Worm (Caenorhabditis elegans): Measurements from ENCODE around the gene ham-3.

ham-3 gene

ce11 chrIII:10120076-10120831, at the start of gene ham-3, which contains the start of gene gtf-2H3:
ham-3 (plus strand) TSS chrIII:10120781.
gtf-2H3 (minus strand) TSS chrIII:10120148.
- TF ChIP-seq hmbx-1 (tag; optimal IDR thresholded peaks at IDR 0.05) (no peak), ceh-13 (GFP tag; optimal IDR thresholded peaks at IDR 0.05) (no peak), ama-1 (optimal IDR thresholded peaks at IDR 0.05) (no peak), tra-4 (tag; optimal IDR thresholded peaks at IDR 0.05) (no peak), ceh-36 (tag; optimal IDR thresholded peaks at IDR 0.05) (no peak), pes-1 (GFP tag; IDR thresholded peaks at IDR 0.05) (0 out of 2 replicates have a peak, but pooled peaks have one; percentile 48), sea-1 (GFP tag; conservative IDR thresholded peaks at IDR 0.05) (no peak), ets-7 (tag; optimal IDR thresholded peaks at IDR 0.05) (no peak)

ce11 chrIII:10076042-10076441, 44.5 kb upstream of the ham-3 start:
- no peak for TF ChIP-seq B0310.2 (tag; optimal IDR thresholded peaks at IDR 0.05)
- TF ChIP-seq ceh-36 (tag; optimal IDR thresholded peaks at IDR 0.05), result no peak
- no peak for TF ChIP-seq aly-1 (tag; optimal IDR thresholded peaks at IDR 0.05)
- TF ChIP-seq flt-1 (GFP tag; IDR thresholded peaks at IDR 0.05), result no peak
- no peak for TF ChIP-seq scrt-1 (GFP tag; IDR thresholded peaks at IDR 0.05)
- TF ChIP-seq sea-1 (GFP tag; conservative IDR thresholded peaks at IDR 0.05), result no peak
- no peak for TF ChIP-seq ama-1 (optimal IDR thresholded peaks at IDR 0.05)
- TF ChIP-seq hmbx-1 (tag; optimal IDR thresholded peaks at IDR 0.05), result no peak

ce11 chrIII:10078151-10078550, 42.4 kb upstream of the ham-3 start, which contains the start of gene T16G12.9:
T16G12.9 (minus strand) TSS chrIII:10078251.
- TF ChIP-seq hmg-4 (GFP tag; optimal IDR thresholded peaks at IDR 0.05), result no peak
- no peak for TF ChIP-seq hnd-1 (tag; optimal IDR thresholded peaks at IDR 0.05)
- no peak for TF ChIP-seq hmbx-1 (tag; optimal IDR thresholded peaks at IDR 0.05)
- no peak for TF ChIP-seq scrt-1 (GFP tag; IDR thresholded peaks at IDR 0.05)
- no peak for TF ChIP-seq ets-7 (tag; optimal IDR thresholded peaks at IDR 0.05)
- TF ChIP-seq B0310.2 (tag; optimal IDR thresholded peaks at IDR 0.05), result no peak
- no peak for TF ChIP-seq aly-1 (tag; optimal IDR thresholded peaks at IDR 0.05)
- TF ChIP-seq tbx-37 (GFP tag; conservative IDR thresholded peaks at IDR 0.05), result no peak
- TF ChIP-seq tbx-11 (GFP tag; IDR thresholded peaks at IDR 0.05), result no peak
- no peak for TF ChIP-seq ama-1 (optimal IDR thresholded peaks at IDR 0.05)
- TF ChIP-seq tra-4 (tag; optimal IDR thresholded peaks at IDR 0.05), result no peak
- TF ChIP-seq F13C5.2 (tag; optimal IDR thresholded peaks at IDR 0.05), result no peak
- no peak for TF ChIP-seq sea-1 (GFP tag; conservative IDR thresholded peaks at IDR 0.05)
- no peak for TF ChIP-seq flt-1 (GFP tag; IDR thresholded peaks at IDR 0.05)

- TF ChIP-seq sea-1 (GFP tag; conservative IDR thresholded peaks at IDR 0.05), result no peak
- no peak for TF ChIP-seq aly-1 (tag; optimal IDR thresholded peaks at IDR 0.05)
- TF ChIP-seq hmg-4 (GFP tag; optimal IDR thresholded peaks at IDR 0.05), result no peak
- no peak for TF ChIP-seq flt-1 (GFP tag; IDR thresholded peaks at IDR 0.05)
- TF ChIP-seq B0310.2 (tag; optimal IDR thresholded peaks at IDR 0.05), result no peak
- no peak for TF ChIP-seq ceh-13 (GFP tag; optimal IDR thresholded peaks at IDR 0.05)
- no peak for TF ChIP-seq ets-7 (tag; optimal IDR thresholded peaks at IDR 0.05)
- no peak for TF ChIP-seq ama-1 (optimal IDR thresholded peaks at IDR 0.05)
- TF ChIP-seq tbx-11 (GFP tag; IDR thresholded peaks at IDR 0.05), result no peak
- no peak for TF ChIP-seq F13C5.2 (tag; optimal IDR thresholded peaks at IDR 0.05)
- TF ChIP-seq pes-1 (GFP tag; IDR thresholded peaks at IDR 0.05), result no peak
- no peak for TF ChIP-seq hnd-1 (tag; optimal IDR thresholded peaks at IDR 0.05)
- TF ChIP-seq tbx-37 (GFP tag; conservative IDR thresholded peaks at IDR 0.05), result no peak
- no peak for TF ChIP-seq hmbx-1 (tag; optimal IDR thresholded peaks at IDR 0.05)
- no peak for TF ChIP-seq scrt-1 (GFP tag; IDR thresholded peaks at IDR 0.05)
- TF ChIP-seq ceh-36 (tag; optimal IDR thresholded peaks at IDR 0.05), result no peak
These were observed 41.8 kb upstream of the ham-3 start for ce11 chrIII:10078784-10079183.

ce11 chrIII:10083242-10083641, 37.3 kb upstream of the ham-3 start, which contains the start of gene T16H12.3:
T16H12.3 (minus strand) TSS chrIII:10083292.
- no peak for TF ChIP-seq tra-4 (tag; optimal IDR thresholded peaks at IDR 0.05)
- no peak for TF ChIP-seq scrt-1 (GFP tag; IDR thresholded peaks at IDR 0.05)
- TF ChIP-seq sea-1 (GFP tag; conservative IDR thresholded peaks at IDR 0.05), result no peak
- no peak for TF ChIP-seq tbx-37 (GFP tag; conservative IDR thresholded peaks at IDR 0.05)
- no peak for TF ChIP-seq hmbx-1 (tag; optimal IDR thresholded peaks at IDR 0.05)
- no peak for TF ChIP-seq ets-7 (tag; optimal IDR thresholded peaks at IDR 0.05)
- TF ChIP-seq aly-1 (tag; optimal IDR thresholded peaks at IDR 0.05), result no peak
- TF ChIP-seq pes-1 (GFP tag; IDR thresholded peaks at IDR 0.05), result no peak
- TF ChIP-seq tbx-11 (GFP tag; IDR thresholded peaks at IDR 0.05), result no peak
- TF ChIP-seq F13C5.2 (tag; optimal IDR thresholded peaks at IDR 0.05), result no peak
- no peak for TF ChIP-seq hnd-1 (tag; optimal IDR thresholded peaks at IDR 0.05)
- TF ChIP-seq ama-1 (optimal IDR thresholded peaks at IDR 0.05), result no peak
- no peak for TF ChIP-seq flt-1 (GFP tag; IDR thresholded peaks at IDR 0.05)
- TF ChIP-seq hmg-4 (GFP tag; optimal IDR thresholded peaks at IDR 0.05), result no peak
- TF ChIP-seq B0310.2 (tag; optimal IDR thresholded peaks at IDR 0.05), result no peak

ce11 chrIII:10085103-10085502, 35.5 kb upstream of the ham-3 start, which contains the start of gene T16H12.13:
T16H12.13 (plus strand) TSS chrIII:10085403.
- no peak for TF ChIP-seq flt-1 (GFP tag; IDR thresholded peaks at IDR 0.05)
- TF ChIP-seq tbx-37 (GFP tag; conservative IDR thresholded peaks at IDR 0.05), result no peak
- TF ChIP-seq F13C5.2 (tag; optimal IDR thresholded peaks at IDR 0.05), result no peak

- no peak for TF ChIP-seq ceh-13 (GFP tag; optimal IDR thresholded peaks at IDR 0.05)
These were observed 35.0 kb upstream of the ham-3 start for ce11 chrIII:10085574-10085973.

ce11 chrIII:10085983-10086382, 34.6 kb upstream of the ham-3 start, which contains the start of gene T16H12.2:
T16H12.2 (plus strand) TSS chrIII:10086283.
- TF ChIP-seq flt-1 (GFP tag; IDR thresholded peaks at IDR 0.05) (no peak), sea-1 (GFP tag; conservative IDR thresholded peaks at IDR 0.05) (no peak), ets-7 (tag; optimal IDR thresholded peaks at IDR 0.05) (no peak), aly-1 (tag; optimal IDR thresholded peaks at IDR 0.05) (no peak), hmbx-1 (tag; optimal IDR thresholded peaks at IDR 0.05) (no peak), B0310.2 (tag; optimal IDR thresholded peaks at IDR 0.05) (no peak), F13C5.2 (tag; optimal IDR thresholded peaks at IDR 0.05) (no peak), tbx-37 (GFP tag; conservative IDR thresholded peaks at IDR 0.05) (no peak), scrt-1 (GFP tag; IDR thresholded peaks at IDR 0.05) (no peak), tbx-11 (GFP tag; IDR thresholded peaks at IDR 0.05) (no peak), tra-4 (tag; optimal IDR thresholded peaks at IDR 0.05) (no peak), hmg-4 (GFP tag; optimal IDR thresholded peaks at IDR 0.05) (no peak), pes-1 (GFP tag; IDR thresholded peaks at IDR 0.05) (no peak), ama-1 (optimal IDR thresholded peaks at IDR 0.05) (no peak), hnd-1 (tag; optimal IDR thresholded peaks at IDR 0.05) (no peak), ceh-13 (GFP tag; optimal IDR thresholded peaks at IDR 0.05) (no peak), ceh-36 (tag; optimal IDR thresholded peaks at IDR 0.05) (no peak)
